Fruit fly (Drosophila melanogaster): ENCODE measurements around the gene Mgat4b.

dm6 chr3L:14781082-14781862, 12.2 kb upstream of the Mgat4b start:
- TF ChIP-seq Gug (GFP tag; IDR thresholded peaks at IDR 0.05) (no peak), Ets21C (GFP tag; optimal IDR thresholded peaks at IDR 0.05) (peak; percentile 33), cyc (GFP tag; optimal IDR thresholded peaks at IDR 0.05) (peak; percentile 59)
